Fruit fly (Drosophila melanogaster): ENCODE measurements around the gene CG17110.

CG17110 gene

dm6 chr3R:23126241-23127022, 34.9 kb downstream of the CG17110 start, which contains the start of gene CG31365:
Gene CG31365, minus strand, starts transcription at chr3R:23126422.
- TF ChIP-seq br (optimal IDR thresholded peaks at IDR 0.05) (no peak), Xbp1 (GFP tag; optimal IDR thresholded peaks at IDR 0.05) (no peak), Dp (GFP tag; optimal IDR thresholded peaks at IDR 0.05) (peak; percentile 36), CG15601 (tag; optimal IDR thresholded peaks at IDR 0.05) (no peak), ase (GFP tag; IDR thresholded peaks at IDR 0.05) (no peak), vvl (GFP tag; IDR thresholded peaks at IDR 0.05) (no peak), sna (GFP tag; IDR thresholded peaks at IDR 0.05; ENCODE audit: partially characterized antibody) (0 out of 2 replicates have a peak, but pooled peaks have one; percentile 24), CG43689 (GFP tag; IDR thresholded peaks at IDR 0.05) (no peak), CG1603 (tag; optimal IDR thresholded peaks at IDR 0.05) (peak; percentile 40), dm (GFP tag; optimal IDR thresholded peaks at IDR 0.05) (no peak), CHES-1-like (GFP tag; optimal IDR thresholded peaks at IDR 0.05) (no peak), CG14710 (tag; optimal IDR thresholded peaks at IDR 0.05) (peak; percentile 33), CG34224 (GFP tag; IDR thresholded peaks at IDR 0.05; ENCODE audit: partially characterized antibody) (peak; percentile 41; the same call in 1 of the 3 replicates), dpn (GFP tag; optimal IDR thresholded peaks at IDR 0.05) (no peak), CG3163 (GFP tag; optimal IDR thresholded peaks at IDR 0.05) (no peak), C15 (GFP tag; IDR thresholded peaks at IDR 0.05) (no peak), E2f2 (GFP tag; IDR thresholded peaks at IDR 0.05) (peak; percentile 46), HLH4C (GFP tag; IDR thresholded peaks at IDR 0.05; ENCODE audit: partially characterized antibody) (no peak; the same call in 2 of the 3 replicates), Neu2 (GFP tag; optimal IDR thresholded peaks at IDR 0.05; ENCODE audit: borderline replicate concordance) (no peak), Deaf1 (tag; optimal IDR thresholded peaks at IDR 0.05) (no peak), CG33557 (GFP tag; optimal IDR thresholded peaks at IDR 0.05) (peak; percentile 6), fu2 (GFP tag; optimal IDR thresholded peaks at IDR 0.05) (no peak), CG11247 (GFP tag; IDR thresholded peaks at IDR 0.05) (no peak), sens (GFP tag) (no peak), CG13894 (tag; optimal IDR thresholded peaks at IDR 0.05) (no peak), CG9797 (GFP tag; optimal IDR thresholded peaks at IDR 0.05) (peak; percentile 64), HmgZ (tag; optimal IDR thresholded peaks at IDR 0.05) (peak; percentile 31), Dbx (GFP tag; IDR thresholded peaks at IDR 0.05) (no peak), CG3726 (GFP tag; IDR thresholded peaks at IDR 0.05) (no peak), zf30C (GFP tag; optimal IDR thresholded peaks at IDR 0.05) (no peak), CG12744 (GFP tag; optimal IDR thresholded peaks at IDR 0.05) (no peak), D19B (GFP tag; optimal IDR thresholded peaks at IDR 0.05) (no peak), CG10321 (GFP tag; IDR thresholded peaks at IDR 0.05) (peak; percentile 11; the same call in 1 of the 2 replicates), dysf (GFP tag; IDR thresholded peaks at IDR 0.05) (no peak), pum (GFP tag; optimal IDR thresholded peaks at IDR 0.05) (no peak), B-H2 (GFP tag; optimal IDR thresholded peaks at IDR 0.05) (no peak), gfzf (GFP tag; optimal IDR thresholded peaks at IDR 0.05) (peak; percentile 72), corto (GFP tag; optimal IDR thresholded peaks at IDR 0.05) (no peak), sim (GFP tag; IDR thresholded peaks at IDR 0.05) (no peak), amos (GFP tag; IDR thresholded peaks at IDR 0.05; ENCODE audit: partially characterized antibody) (no peak), CG10209 (GFP tag; optimal IDR thresholded peaks at IDR 0.05) (no peak), Dad (GFP tag; optimal IDR thresholded peaks at IDR 0.05) (no peak), Nf-YA (GFP tag; IDR thresholded peaks at IDR 0.05) (no peak), nmo (GFP tag; optimal IDR thresholded peaks at IDR 0.05) (peak; percentile 8), Dll (GFP tag; IDR thresholded peaks at IDR 0.05; ENCODE audit: partially characterized antibody) (peak; percentile 15; the same call in 1 of the 4 replicates), Bteb2 (GFP tag; optimal IDR thresholded peaks at IDR 0.05) (no peak), Pdp1 (GFP tag; optimal IDR thresholded peaks at IDR 0.05) (peak in 1 of 2 experiments; percentile 11), CG33213 (GFP tag; optimal IDR thresholded peaks at IDR 0.05) (no peak), CG17802 (tag; optimal IDR thresholded peaks at IDR 0.05) (no peak)

Measured in whole organism, embryonic.